Fruit fly (Drosophila melanogaster) whole organism, embryonic: Measurements from ENCODE around the gene CG14221.

Source experiments
- Ada2b ChIP-seq: fragments of 200-800 bp; sonication (Bioruptor generic); IDR thresholded peaks from 2 replicates; pipeline ENCODE4 v1.3.6; 2022; ENCODE audit warnings: missing biosample characterization, missing genetic modification characterization
- Adf1 ChIP-seq: fragments of 200-800 bp; sonication (Bioruptor generic); IDR thresholded peaks from 2 replicates; pipeline ENCODE4 v1.3.6; 2022; ENCODE audit warnings: missing biosample characterization, missing genetic modification characterization
- Atf6 ChIP-seq: fragments of 200-800 bp; sonication (Bioruptor generic); IDR thresholded peaks from 2 replicates; pipeline ENCODE4 v1.3.6; 2022; ENCODE audit warnings: missing biosample characterization, missing genetic modification characterization
- Bgb ChIP-seq: fragments of 200-800 bp; sonication (Bioruptor generic); IDR thresholded peaks from 2 replicates; pipeline ENCODE4 v1.3.6; 2022; ENCODE audit warnings: missing biosample characterization, missing genetic modification characterization; ENCODE audit not compliant: partially characterized antibody
- Blimp-1 ChIP-seq: fragments of 200-800 bp; sonication (Bioruptor generic); optimal IDR thresholded peaks from 3 replicates; lab custom pipeline; 2018; ENCODE audit warnings: missing biosample characterization, missing genetic modification characterization, mild to moderate bottlenecking, moderate library complexity, missing genetic modification reagents
- CG10321 ChIP-seq: fragments of 200-800 bp; sonication (Bioruptor generic); IDR thresholded peaks from 2 replicates; pipeline ENCODE4 v1.3.6; 2022; ENCODE audit warnings: missing biosample characterization, missing genetic modification characterization
- CG11398 ChIP-seq: fragments of 200-800 bp; sonication (Bioruptor generic); optimal IDR thresholded peaks from 2 replicates; lab custom pipeline; 2016; ENCODE audit warnings: missing biosample characterization, missing genetic modification characterization
- CG11504 ChIP-seq: fragments of 200-800 bp; sonication (Bioruptor generic); optimal IDR thresholded peaks from 3 replicates; lab custom pipeline; 2019; ENCODE audit warnings: missing biosample characterization, mild to moderate bottlenecking, missing genetic modification characterization, moderate library complexity
- CG11695 ChIP-seq: fragments of 200-800 bp; sonication (Bioruptor generic); IDR thresholded peaks from 3 replicates; pipeline ENCODE4 v1.3.6; 2022; ENCODE audit warnings: missing biosample characterization, missing genetic modification characterization
- CG12299 ChIP-seq: fragments of 200-800 bp; sonication (Bioruptor generic); optimal IDR thresholded peaks from 2 replicates; lab custom pipeline; 2018; ENCODE audit warnings: missing biosample characterization, mild to moderate bottlenecking, missing genetic modification characterization
- CG13296 ChIP-seq: fragments of 200-800 bp; sonication (Bioruptor generic); optimal IDR thresholded peaks from 3 replicates; lab custom pipeline; 2018; ENCODE audit warnings: missing biosample characterization, mild to moderate bottlenecking, missing genetic modification characterization
- CG13775 ChIP-seq: fragments of 200-800 bp; sonication (Bioruptor generic); optimal IDR thresholded peaks from 3 replicates; lab custom pipeline; 2017; ENCODE audit warnings: missing biosample characterization, mild to moderate bottlenecking, missing genetic modification characterization
- CG15011 ChIP-seq: fragments of 200-800 bp; sonication (Bioruptor generic); optimal IDR thresholded peaks from 3 replicates; lab custom pipeline; 2018; ENCODE audit warnings: missing biosample characterization, mild to moderate bottlenecking, missing genetic modification characterization
- CG15479 ChIP-seq: fragments of 200-800 bp; sonication (Bioruptor generic); optimal IDR thresholded peaks from 3 replicates; lab custom pipeline; 2019; ENCODE audit warnings: missing biosample characterization, mild to moderate bottlenecking, missing genetic modification characterization, moderate library complexity
- CG16779 ChIP-seq: fragments of 200-800 bp; sonication (Bioruptor generic); IDR thresholded peaks from 2 replicates; pipeline ENCODE4 v1.3.6; 2022; ENCODE audit warnings: missing biosample characterization, missing genetic modification characterization
- CG30431 ChIP-seq: fragments of 200-800 bp; sonication (Bioruptor generic); optimal IDR thresholded peaks from 2 replicates; lab custom pipeline; 2017; ENCODE audit warnings: missing biosample characterization, missing genetic modification characterization
- CG3847 ChIP-seq: fragments of 200-800 bp; sonication (Bioruptor generic); IDR thresholded peaks from 2 replicates; pipeline ENCODE4 v1.3.6; 2022; ENCODE audit warnings: missing biosample characterization, missing genetic modification characterization
- CG5953 ChIP-seq: fragments of 200-800 bp; sonication (Bioruptor generic); IDR thresholded peaks from 2 replicates; pipeline ENCODE4 v1.3.6; 2022; ENCODE audit warnings: missing biosample characterization, missing genetic modification characterization
- CG6254 ChIP-seq: fragments of 200-800 bp; sonication (Bioruptor generic); optimal IDR thresholded peaks from 3 replicates; lab custom pipeline; 2017; ENCODE audit warnings: mild to moderate bottlenecking, missing biosample characterization, missing genetic modification reagents, missing genetic modification characterization
- Chrac-16 ChIP-seq: fragments of 200-800 bp; sonication (Bioruptor generic); optimal IDR thresholded peaks from 3 replicates; lab custom pipeline; 2016; ENCODE audit warnings: missing biosample characterization, missing genetic modification characterization
- CkIIα-i1 ChIP-seq: fragments of 200-800 bp; sonication (Bioruptor generic); IDR thresholded peaks from 2 replicates; pipeline ENCODE4 v1.3.6; 2022; ENCODE audit warnings: missing biosample characterization, missing genetic modification characterization
- CrebB ChIP-seq: fragments of 200-800 bp; sonication (Bioruptor generic); optimal IDR thresholded peaks from 3 replicates; lab custom pipeline; 2018; ENCODE audit warnings: missing biosample characterization, mild to moderate bottlenecking, missing genetic modification characterization
- Elba2 ChIP-seq: fragments of 200-800 bp; sonication (Bioruptor generic); optimal IDR thresholded peaks from 3 replicates; lab custom pipeline; 2016; ENCODE audit warnings: missing biosample characterization, missing genetic modification characterization
- Gug ChIP-seq: fragments of 200-800 bp; sonication (Bioruptor generic); IDR thresholded peaks from 4 replicates; pipeline ENCODE4 v1.3.6; 2022; ENCODE audit warnings: missing biosample characterization, missing genetic modification characterization
- MESR4 ChIP-seq: fragments of 200-800 bp; sonication (Bioruptor generic); optimal IDR thresholded peaks from 2 replicates; lab custom pipeline; 2018; ENCODE audit warnings: missing biosample characterization, mild to moderate bottlenecking, missing genetic modification characterization, moderate library complexity
- MTF-1 ChIP-seq: fragments of 200-800 bp; sonication (Bioruptor generic); optimal IDR thresholded peaks from 2 replicates; lab custom pipeline; 2018; ENCODE audit warnings: missing biosample characterization, mild to moderate bottlenecking, missing genetic modification characterization, borderline replicate concordance
- Mrtf ChIP-seq: fragments of 200-800 bp; sonication (Bioruptor generic); IDR thresholded peaks from 3 replicates; pipeline ENCODE4 v1.3.6; 2022; ENCODE audit warnings: missing biosample characterization, missing genetic modification characterization
- Optix ChIP-seq: fragments of 200-800 bp; sonication (Bioruptor generic); IDR thresholded peaks from 3 replicates; pipeline ENCODE4 v1.3.6; 2022; ENCODE audit warnings: missing biosample characterization, missing genetic modification characterization
- Side ChIP-seq: fragments of 200-800 bp; sonication (Bioruptor generic); optimal IDR thresholded peaks from 2 replicates; lab custom pipeline; 2016; ENCODE audit warnings: missing biosample characterization, missing genetic modification characterization
- Usf ChIP-seq: fragments of 200-800 bp; sonication (Bioruptor generic); optimal IDR thresholded peaks from 2 replicates; lab custom pipeline; 2017; ENCODE audit warnings: missing genotype, missing biosample characterization, missing genetic modification characterization
- aop ChIP-seq: fragments of 200-800 bp; sonication (Bioruptor generic); IDR thresholded peaks from 2 replicates; pipeline ENCODE4 v1.3.6; 2022; ENCODE audit warnings: missing biosample characterization, missing genetic modification characterization
- bbx ChIP-seq: fragments of 200-800 bp; sonication (Bioruptor generic); IDR thresholded peaks from 2 replicates; pipeline ENCODE4 v1.3.6; 2022; ENCODE audit warnings: missing biosample characterization, missing genetic modification characterization; ENCODE audit not compliant: partially characterized antibody
- chif ChIP-seq, 2 experiments: fragments of 200-800 bp; sonication (Bioruptor generic); optimal IDR thresholded peaks; 3 replicates each; lab custom pipeline; 2016; ENCODE audit warnings: missing biosample characterization in 2 of 2, missing genetic modification characterization in 2 of 2
- dmrt99B ChIP-seq: fragments of 200-800 bp; sonication (Bioruptor generic); optimal IDR thresholded peaks from 2 replicates; lab custom pipeline; 2018; ENCODE audit warnings: missing biosample characterization, mild to moderate bottlenecking, missing genetic modification characterization, moderate library complexity
- exex ChIP-seq: fragments of 200-800 bp; sonication (Bioruptor generic); optimal IDR thresholded peaks from 4 replicates; lab custom pipeline; 2018; ENCODE audit warnings: missing biosample characterization, mild to moderate bottlenecking, missing genetic modification characterization, moderate library complexity
- gce ChIP-seq: fragments of 200-800 bp; sonication (Bioruptor generic); IDR thresholded peaks from 3 replicates; pipeline ENCODE4 v1.3.6; 2022; ENCODE audit warnings: missing biosample characterization, missing genetic modification characterization
- her ChIP-seq: fragments of 200-800 bp; sonication (Bioruptor generic); optimal IDR thresholded peaks from 2 replicates; lab custom pipeline; 2016; ENCODE audit warnings: missing biosample characterization, missing genetic modification characterization
- ken ChIP-seq: fragments of 200-800 bp; sonication (Bioruptor generic); IDR thresholded peaks from 3 replicates; pipeline ENCODE4 v1.3.6; 2022; ENCODE audit warnings: missing biosample characterization, missing genetic modification characterization
- lbe ChIP-seq: fragments of 200-800 bp; sonication (Bioruptor generic); optimal IDR thresholded peaks from 2 replicates; lab custom pipeline; 2016; ENCODE audit warnings: missing biosample characterization, mild to moderate bottlenecking, missing genetic modification characterization
- lola ChIP-seq, 3 experiments: fragments of >200 bp in 2 of 3; fragments of 200-800 bp in 1 of 3; sonication (Bioruptor generic) in 1 of 3; optimal IDR thresholded peaks; 2 replicates each; lab custom pipeline; 2017 to 2019; ENCODE audit warnings: missing biosample characterization in 3 of 3, missing genetic modification characterization in 3 of 3, mild to moderate bottlenecking in 1 of 3, moderate library complexity in 1 of 3
- org-1 ChIP-seq: fragments of 200-800 bp; sonication (Bioruptor generic); optimal IDR thresholded peaks from 2 replicates; lab custom pipeline; 2017; ENCODE audit warnings: missing biosample characterization, missing genetic modification characterization
- p53 ChIP-seq: fragments of 200-800 bp; sonication (Bioruptor generic); optimal IDR thresholded peaks from 2 replicates; lab custom pipeline; 2016; ENCODE audit warnings: missing biosample characterization, missing genetic modification characterization
- phol ChIP-seq: fragments of 200-800 bp; sonication (Bioruptor generic); optimal IDR thresholded peaks from 3 replicates; lab custom pipeline; 2018; ENCODE audit warnings: missing biosample characterization, mild to moderate bottlenecking, missing genetic modification characterization, moderate library complexity
- sna ChIP-seq: fragments of 200-800 bp; sonication (Bioruptor generic); IDR thresholded peaks from 2 replicates; pipeline ENCODE4 v1.3.6; 2022; ENCODE audit warnings: missing biosample characterization, missing genetic modification characterization; ENCODE audit not compliant: partially characterized antibody
- sob ChIP-seq: fragments of 200-800 bp; sonication (Bioruptor generic); IDR thresholded peaks from 2 replicates; pipeline ENCODE4 v1.3.6; 2022; ENCODE audit warnings: missing biosample characterization, missing genetic modification characterization
- tio ChIP-seq: fragments of 200-800 bp; sonication (Bioruptor generic); optimal IDR thresholded peaks from 2 replicates; lab custom pipeline; 2017; ENCODE audit warnings: missing biosample characterization, missing genetic modification characterization, inconsistent platforms
- tx ChIP-seq: fragments of 200-800 bp; sonication (Bioruptor generic); optimal IDR thresholded peaks from 2 replicates; lab custom pipeline; 2016; ENCODE audit warnings: missing biosample characterization, missing genetic modification characterization
- wdn ChIP-seq: fragments of 200-800 bp; sonication (Bioruptor generic); IDR thresholded peaks from 2 replicates; pipeline ENCODE4 v1.3.6; 2022; ENCODE audit warnings: missing biosample characterization, missing genetic modification characterization
- wek ChIP-seq: fragments of 200-800 bp; sonication (Bioruptor generic); optimal IDR thresholded peaks from 3 replicates; lab custom pipeline; 2018; ENCODE audit warnings: missing biosample characterization, mild to moderate bottlenecking, missing genetic modification characterization, moderate library complexity

CG14221 gene

dm6 chrX:19651757-19652419 is 30.8 kb upstream of the CG14221 start, which contains the start of the genes Ranbp21 and Elys (continued):
- TF ChIP-seq CG11398 (peak; percentile 48), ken (GFP tag; lab: Robert Waterston, UW) (peak; percentile 72; the same call in 2 of the 3 replicates), Side (peak; percentile 43), CG16779 (no peak), Atf6 (GFP tag; lab: Robert Waterston, UW) (no peak), her (GFP tag; lab: Kevin White, UChicago) (peak; percentile 14), phol (peak; percentile 59), p53 (GFP tag; lab: Kevin White, UChicago) (peak; percentile 35), Blimp-1 (GFP tag; lab: Kevin White, UChicago) (no peak), sob (GFP tag; lab: Robert Waterston, UW) (peak; percentile 41; the same call in 1 of the 2 replicates), CG15479 (peak; percentile 76), CG30431 (GFP tag; lab: Kevin White, UChicago) (peak; percentile 15), Adf1 (no peak), MTF-1 (no peak), Ada2b (GFP tag; lab: Robert Waterston, UW) (no peak), wdn (GFP tag; lab: Robert Waterston, UW) (0 out of 2 replicates have a peak, but pooled peaks have one; percentile 14), CG15011 (GFP tag; lab: Kevin White, UChicago) (no peak), CG11695 (GFP tag; lab: Robert Waterston, UW) (peak; percentile 46; the same call in 1 of the 3 replicates), bbx (GFP tag; lab: Robert Waterston, UW) (0 out of 2 replicates have a peak, but pooled peaks have one; percentile 12), Bgb (GFP tag; lab: Robert Waterston, UW) (peak; percentile 31; the same call in 1 of the 2 replicates), CkIIα-i1 (GFP tag; lab: Robert Waterston, UW) (no peak), Optix (GFP tag; lab: Robert Waterston, UW) (peak; percentile 57; the same call in 2 of the 3 replicates), dmrt99B (tag; lab: Kevin White, UChicago) (no peak), aop (no peak), lbe (no peak), CrebB (no peak), CG6254 (no peak), CG10321 (no peak), org-1 (GFP tag; lab: Kevin White, UChicago) (no peak), CG3847 (GFP tag; lab: Robert Waterston, UW) (peak; percentile 78), chif (GFP tag; optimal IDR thresholded peaks at IDR 0.05; lab: Kevin White, UChicago) (peak; percentile 52), Mrtf (GFP tag; lab: Robert Waterston, UW) (no peak), Usf (GFP tag; lab: Kevin White, UChicago) (no peak), wek (GFP tag; lab: Kevin White, UChicago) (no peak), MESR4 (GFP tag; lab: Kevin White, UChicago) (peak; percentile 34), CG13296 (no peak), CG5953 (GFP tag; lab: Robert Waterston, UW) (no peak), lola (GFP tag; optimal IDR thresholded peaks at IDR 0.05; lab: Kevin White, UChicago) (peak in 1 of 3 experiments; percentile 51), Elba2 (no peak), gce (GFP tag; lab: Robert Waterston, UW) (no peak), Chrac-16 (GFP tag; lab: Kevin White, UChicago) (peak; percentile 71), CG13775 (GFP tag; lab: Kevin White, UChicago) (peak; percentile 58), Gug (peak; percentile 69; the same call in 3 of the 4 replicates), sna (GFP tag; lab: Robert Waterston, UW) (0 out of 2 replicates have a peak, but pooled peaks have one; percentile 28), tx (peak; percentile 58), CG12299 (tag; lab: Kevin White, UChicago) (no peak), tio (GFP tag; lab: Kevin White, UChicago) (no peak), CG11504 (tag; lab: Kevin White, UChicago) (no peak), exex (tag; lab: Kevin White, UChicago) (no peak)
